Fruit fly (Drosophila melanogaster): Measurements from ENCODE around the gene CG3609.

CG3609 gene

dm6 chr2L:2375655-2376417, 1.4 kb upstream of the CG3609 start, which contains the start of gene Atxn7 (continued):
- peak; percentile 43 for TF ChIP-seq en (GFP tag; optimal IDR thresholded peaks at IDR 0.05)
- TF ChIP-seq amos (GFP tag; IDR thresholded peaks at IDR 0.05; ENCODE audit: partially characterized antibody), result peak; percentile 98
- peak; percentile 65 for TF ChIP-seq CG1529 (GFP tag; optimal IDR thresholded peaks at IDR 0.05)
- peak; percentile 44; the same call in 1 of the 2 replicates for TF ChIP-seq wdn (GFP tag; IDR thresholded peaks at IDR 0.05)
- no peak for TF ChIP-seq CG15696 (tag; optimal IDR thresholded peaks at IDR 0.05)
- peak; percentile 96 for TF ChIP-seq ato (GFP tag; IDR thresholded peaks at IDR 0.05; ENCODE audit: partially characterized antibody)
- peak; percentile 89 for TF ChIP-seq CG2129 (GFP tag; IDR thresholded peaks at IDR 0.05; ENCODE audit: partially characterized antibody)
- peak; percentile 70 for TF ChIP-seq grau (tag; optimal IDR thresholded peaks at IDR 0.05)
- peak; percentile 79 for TF ChIP-seq HLHmδ (GFP tag; optimal IDR thresholded peaks at IDR 0.05)
- peak; percentile 100 for TF ChIP-seq crol (GFP tag; IDR thresholded peaks at IDR 0.05)
- peak; percentile 48 for TF ChIP-seq chn (GFP tag; optimal IDR thresholded peaks at IDR 0.05)
- TF ChIP-seq CG2889 (GFP tag; IDR thresholded peaks at IDR 0.05), result no peak
- TF ChIP-seq CG14050 (GFP tag; IDR thresholded peaks at IDR 0.05), result peak; percentile 55; the same call in 2 of the 3 replicates
- TF ChIP-seq dm (GFP tag; optimal IDR thresholded peaks at IDR 0.05), result peak; percentile 69
- peak; percentile 93 for TF ChIP-seq CG10321 (GFP tag; IDR thresholded peaks at IDR 0.05)
- peak; percentile 89 for TF ChIP-seq NfI (GFP tag; optimal IDR thresholded peaks at IDR 0.05)
- TF ChIP-seq ro (GFP tag; IDR thresholded peaks at IDR 0.05), result no peak
- TF ChIP-seq CG13296 (GFP tag; optimal IDR thresholded peaks at IDR 0.05), result peak; percentile 79
- TF ChIP-seq Hr78 (GFP tag; optimal IDR thresholded peaks at IDR 0.05), result no peak
- no peak for TF ChIP-seq her (GFP tag; optimal IDR thresholded peaks at IDR 0.05)
- TF ChIP-seq CG34422 (GFP tag; IDR thresholded peaks at IDR 0.05), result peak; percentile 94
- peak; percentile 73 for TF ChIP-seq CG4854 (GFP tag; optimal IDR thresholded peaks at IDR 0.05)
- TF ChIP-seq tin (GFP tag; optimal IDR thresholded peaks at IDR 0.05), result peak; percentile 44
- peak; percentile 54 for TF ChIP-seq CG7839 (tag; optimal IDR thresholded peaks at IDR 0.05)
- TF ChIP-seq psq (GFP tag; optimal IDR thresholded peaks at IDR 0.05), result peak; percentile 7
- TF ChIP-seq CG13123 (GFP tag; optimal IDR thresholded peaks at IDR 0.05), result no peak
- no peak for TF ChIP-seq Lim3 (GFP tag; IDR thresholded peaks at IDR 0.05)
- TF ChIP-seq Hand (GFP tag; optimal IDR thresholded peaks at IDR 0.05), result no peak
- TF ChIP-seq CG3407 (GFP tag; optimal IDR thresholded peaks at IDR 0.05), result peak; percentile 69
- TF ChIP-seq sc (optimal IDR thresholded peaks at IDR 0.05), result no peak
- TF ChIP-seq sc (GFP tag; optimal IDR thresholded peaks at IDR 0.05), result peak; percentile 75
- TF ChIP-seq gsb-n (tag; optimal IDR thresholded peaks at IDR 0.05), result peak; percentile 74
- peak; percentile 67 for TF ChIP-seq odd (GFP tag; optimal IDR thresholded peaks at IDR 0.05)
- TF ChIP-seq CG17186 (GFP tag; optimal IDR thresholded peaks at IDR 0.05), result peak; percentile 74
- peak; percentile 46 for TF ChIP-seq CG4820 (GFP tag; optimal IDR thresholded peaks at IDR 0.05)
- peak; percentile 4 for TF ChIP-seq Bdp1 (GFP tag; optimal IDR thresholded peaks at IDR 0.05)
- TF ChIP-seq CG10267 (tag; optimal IDR thresholded peaks at IDR 0.05), result peak; percentile 67
- TF ChIP-seq CrebB (tag; optimal IDR thresholded peaks at IDR 0.05), result peak; percentile 74
- peak; percentile 39 for TF ChIP-seq Atf6 (GFP tag; IDR thresholded peaks at IDR 0.05)
- TF ChIP-seq klu (GFP tag; IDR thresholded peaks at IDR 0.05), result 0 out of 2 replicates have a peak, but pooled peaks have one; percentile 52
- peak; percentile 92 for TF ChIP-seq Dll (GFP tag; IDR thresholded peaks at IDR 0.05; ENCODE audit: partially characterized antibody)
- TF ChIP-seq lola (GFP tag; optimal IDR thresholded peaks at IDR 0.05), result no peak
- peak; percentile 87 for TF ChIP-seq hb (GFP tag; IDR thresholded peaks at IDR 0.05; ENCODE audit: partially characterized antibody)
- no peak for TF ChIP-seq sim (GFP tag; IDR thresholded peaks at IDR 0.05)
- peak; percentile 88 for TF ChIP-seq CG7271 (tag; optimal IDR thresholded peaks at IDR 0.05)
- no peak for TF ChIP-seq CG2199 (GFP tag; IDR thresholded peaks at IDR 0.05)
- peak; percentile 55 for TF ChIP-seq CG2712 (tag; optimal IDR thresholded peaks at IDR 0.05)
- TF ChIP-seq ERR (GFP tag; optimal IDR thresholded peaks at IDR 0.05), result peak; percentile 16
- TF ChIP-seq CG32767 (GFP tag; IDR thresholded peaks at IDR 0.05), result 0 out of 2 replicates have a peak, but pooled peaks have one; percentile 25
